Fruit fly (Drosophila melanogaster) whole organism, embryonic: Measurements from ENCODE around the gene CG11703.

Source experiments
- CG7786 ChIP-seq: fragments of 200-800 bp; sonication (Bioruptor generic); optimal IDR thresholded peaks from 2 replicates; lab custom pipeline; 2016; ENCODE audit warnings: missing biosample characterization, missing genetic modification characterization
- sr ChIP-seq: fragments of 200-800 bp; sonication (Bioruptor generic); IDR thresholded peaks from 3 replicates; pipeline ENCODE4 v1.3.6; 2022; ENCODE audit warnings: missing biosample characterization, missing genetic modification characterization
- tin ChIP-seq: fragments of 200-800 bp; sonication (Bioruptor generic); optimal IDR thresholded peaks from 3 replicates; lab custom pipeline; 2016; ENCODE audit warnings: missing biosample characterization, missing genetic modification characterization

- no peak for TF ChIP-seq sr (GFP tag; lab: Robert Waterston, UW)
- no peak for TF ChIP-seq tin
- no peak for TF ChIP-seq CG7786
These were observed 15.3 kb downstream of the CG11703 start for dm6 chr3R:19212545-19213176.
